Fruit fly (Drosophila melanogaster): Measurements from ENCODE around the gene Pmvk.

The Pmvk gene

dm6 chr2L:19576299-19576971, 3.7 kb downstream of the Pmvk start (continued):
- no peak for TF ChIP-seq ranshi (GFP tag; IDR thresholded peaks at IDR 0.05)
- TF ChIP-seq ato (GFP tag; IDR thresholded peaks at IDR 0.05; ENCODE audit: partially characterized antibody) = no peak
- peak; percentile 13 for TF ChIP-seq CG10274 (GFP tag; optimal IDR thresholded peaks at IDR 0.05)
- no peak for TF ChIP-seq corto (GFP tag; optimal IDR thresholded peaks at IDR 0.05)
- TF ChIP-seq slou (GFP tag; optimal IDR thresholded peaks at IDR 0.05) = no peak
- no peak for TF ChIP-seq Dip3 (GFP tag; optimal IDR thresholded peaks at IDR 0.05)
- no peak for TF ChIP-seq Bteb2 (GFP tag; optimal IDR thresholded peaks at IDR 0.05)
- no peak for TF ChIP-seq stwl (tag; optimal IDR thresholded peaks at IDR 0.05)
- no peak for TF ChIP-seq CG3995 (GFP tag; optimal IDR thresholded peaks at IDR 0.05)
- TF ChIP-seq HLH3B (GFP tag; IDR thresholded peaks at IDR 0.05) = no peak
- no peak for TF ChIP-seq CG8290 (GFP tag; optimal IDR thresholded peaks at IDR 0.05)
- peak in 1 of 2 experiments; percentile 11 for TF ChIP-seq CG8290 (tag; optimal IDR thresholded peaks at IDR 0.05)
- no peak for TF ChIP-seq Sry-β (GFP tag; optimal IDR thresholded peaks at IDR 0.05)
- TF ChIP-seq C15 (GFP tag; IDR thresholded peaks at IDR 0.05) = no peak
- no peak for TF ChIP-seq hb (GFP tag; IDR thresholded peaks at IDR 0.05; ENCODE audit: partially characterized antibody)
- TF ChIP-seq ftz-f1 (GFP tag; optimal IDR thresholded peaks at IDR 0.05) = no peak
- no peak for TF ChIP-seq al (GFP tag; IDR thresholded peaks at IDR 0.05)
- no peak for TF ChIP-seq ERR (GFP tag; optimal IDR thresholded peaks at IDR 0.05)
- TF ChIP-seq dm (GFP tag; optimal IDR thresholded peaks at IDR 0.05) = no peak
- TF ChIP-seq BEAF-32 (GFP tag; optimal IDR thresholded peaks at IDR 0.05) = no peak
- TF ChIP-seq CG11723 (GFP tag; optimal IDR thresholded peaks at IDR 0.05) = no peak
- TF ChIP-seq ab (GFP tag; optimal IDR thresholded peaks at IDR 0.05) = no peak
- TF ChIP-seq CG15696 (tag; optimal IDR thresholded peaks at IDR 0.05) = no peak
- TF ChIP-seq toy (GFP tag; IDR thresholded peaks at IDR 0.05) = no peak
- no peak for TF ChIP-seq rib (GFP tag; IDR thresholded peaks at IDR 0.05)
- peak; percentile 38 for TF ChIP-seq lbe (GFP tag; optimal IDR thresholded peaks at IDR 0.05)
- no peak for TF ChIP-seq pum (GFP tag; optimal IDR thresholded peaks at IDR 0.05)
- TF ChIP-seq maf-S (GFP tag; optimal IDR thresholded peaks at IDR 0.05) = no peak
- no peak for TF ChIP-seq CG15514 (GFP tag; optimal IDR thresholded peaks at IDR 0.05)
- TF ChIP-seq CG18476 (GFP tag; optimal IDR thresholded peaks at IDR 0.05) = no peak
- peak; percentile 10 for TF ChIP-seq Asciz (GFP tag; optimal IDR thresholded peaks at IDR 0.05)
- TF ChIP-seq Hr51 (GFP tag; optimal IDR thresholded peaks at IDR 0.05) = no peak
- TF ChIP-seq CG8924 (tag; optimal IDR thresholded peaks at IDR 0.05) = peak; percentile 55
- peak; percentile 49 for TF ChIP-seq BtbVII (GFP tag; optimal IDR thresholded peaks at IDR 0.05)
- TF ChIP-seq sqz (GFP tag; optimal IDR thresholded peaks at IDR 0.05) = peak; percentile 99
- no peak for TF ChIP-seq CG6854 (GFP tag; optimal IDR thresholded peaks at IDR 0.05)
- TF ChIP-seq CG14014 (GFP tag; IDR thresholded peaks at IDR 0.05) = no peak
- TF ChIP-seq Eip74EF (GFP tag; optimal IDR thresholded peaks at IDR 0.05) = no peak
- TF ChIP-seq CG9609 (GFP tag; optimal IDR thresholded peaks at IDR 0.05) = no peak
- TF ChIP-seq kni (GFP tag; optimal IDR thresholded peaks at IDR 0.05) = peak; percentile 88
- no peak for TF ChIP-seq dysf (GFP tag; IDR thresholded peaks at IDR 0.05)
- TF ChIP-seq dan (GFP tag; IDR thresholded peaks at IDR 0.05) = no peak
- no peak for TF ChIP-seq Aef1 (GFP tag; IDR thresholded peaks at IDR 0.05)
- TF ChIP-seq CG7372 (GFP tag; IDR thresholded peaks at IDR 0.05) = no peak
- no peak for TF ChIP-seq CG17328 (GFP tag; IDR thresholded peaks at IDR 0.05)
- TF ChIP-seq hkb (optimal IDR thresholded peaks at IDR 0.05) = no peak
- no peak for TF ChIP-seq hkb (GFP tag; IDR thresholded peaks at IDR 0.05)
- no peak for TF ChIP-seq CG10543 (GFP tag; optimal IDR thresholded peaks at IDR 0.05)
- peak; percentile 3 for TF ChIP-seq btn (GFP tag; optimal IDR thresholded peaks at IDR 0.05)
- no peak for TF ChIP-seq CG5953 (GFP tag; IDR thresholded peaks at IDR 0.05)
- TF ChIP-seq sd (tag; optimal IDR thresholded peaks at IDR 0.05) = no peak

All from whole organism, embryonic.